Worm (Caenorhabditis elegans): ENCODE results near the gene C11H1.5.

DNA sequence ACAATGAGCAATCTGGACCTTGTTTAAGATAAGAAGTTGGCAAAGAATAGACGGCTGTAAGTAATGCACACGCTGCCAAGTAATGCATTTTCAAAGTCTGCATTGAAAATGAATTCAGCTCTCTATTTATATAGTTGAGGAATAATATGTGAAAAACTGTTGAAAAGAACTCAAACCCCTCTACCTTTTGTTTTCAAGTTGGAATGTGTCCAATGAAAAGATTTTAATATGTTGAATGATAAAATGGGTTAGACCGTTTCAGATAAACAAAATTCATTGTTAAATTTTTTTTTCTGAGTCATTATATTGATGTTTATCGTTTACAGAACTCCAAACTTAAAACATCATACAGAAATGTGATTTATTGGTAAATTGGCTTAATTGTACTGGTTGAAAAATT is 39.5 kb downstream of the C11H1.5 start, which contains the start of gene E02H4.8:
- no peak for TF ChIP-seq F13C5.2 (tag; optimal IDR thresholded peaks at IDR 0.05)
- no peak for TF ChIP-seq ama-1 (optimal IDR thresholded peaks at IDR 0.05)
- no peak for TF ChIP-seq flt-1 (GFP tag; IDR thresholded peaks at IDR 0.05)
- no peak for TF ChIP-seq aly-1 (tag; optimal IDR thresholded peaks at IDR 0.05)
- TF ChIP-seq hmg-4 (GFP tag; optimal IDR thresholded peaks at IDR 0.05) = no peak
- no peak for TF ChIP-seq sea-1 (GFP tag; conservative IDR thresholded peaks at IDR 0.05)
- TF ChIP-seq pes-1 (GFP tag; IDR thresholded peaks at IDR 0.05) = no peak
- no peak for TF ChIP-seq hmbx-1 (tag; optimal IDR thresholded peaks at IDR 0.05)
- TF ChIP-seq ceh-36 (tag; optimal IDR thresholded peaks at IDR 0.05) = no peak
- TF ChIP-seq ceh-13 (GFP tag; optimal IDR thresholded peaks at IDR 0.05) = no peak
- TF ChIP-seq ets-7 (tag; optimal IDR thresholded peaks at IDR 0.05) = no peak
- no peak for TF ChIP-seq hnd-1 (tag; optimal IDR thresholded peaks at IDR 0.05)

Measured in whole organism, early embryonic.